Fruit fly (Drosophila melanogaster) whole organism: ENCODE measurements around the gene CG45099.

Experiments used
- CG8478 ChIP-seq: fragments of >200 bp; optimal IDR thresholded peaks from 2 replicates; lab custom pipeline; 2018; ENCODE audit warnings: inconsistent platforms
- Dll ChIP-seq: fragments of >200 bp; optimal IDR thresholded peaks from 2 replicates; lab custom pipeline; 2017
- EcR ChIP-seq, 2 experiments: fragments of >200 bp; optimal IDR thresholded peaks; 2 replicates each; lab custom pipeline; 2017; ENCODE audit warnings: missing biosample characterization in 2 of 2, missing genetic modification characterization in 2 of 2, missing genetic modification reagents in 2 of 2
- pan ChIP-seq: fragments of >200 bp; optimal IDR thresholded peaks from 2 replicates; lab custom pipeline; 2017
- psq ChIP-seq: fragments of >200 bp; optimal IDR thresholded peaks from 2 replicates; lab custom pipeline; 2017
- usp ChIP-seq: fragments of >200 bp; optimal IDR thresholded peaks from 2 replicates; lab custom pipeline; 2017; ENCODE audit warnings: missing biosample characterization, missing genetic modification characterization, mixed read lengths

CG45099 gene

dm6 chr3R:21989770-21990169 lies 44.3 kb downstream of the CG45099 start:
- TF ChIP-seq usp (GFP tag; lab: Kevin White, UChicago) (no peak), Dll (no peak), CG8478 (lab: Kevin White, UChicago) (no peak), pan (no peak), EcR (GFP tag; optimal IDR thresholded peaks at IDR 0.05; lab: Kevin White, UChicago) (no peak), psq (no peak)

- no peak for TF ChIP-seq psq
- no peak for TF ChIP-seq CG8478 (lab: Kevin White, UChicago)
- TF ChIP-seq usp (GFP tag; lab: Kevin White, UChicago) = no peak
These were observed 46.5 kb downstream of the CG45099 start for dm6 chr3R:21987546-21987945.
